Fruit fly (Drosophila melanogaster): ENCODE measurements around the gene CG7322.

- TF ChIP-seq CG15710 (tag; optimal IDR thresholded peaks at IDR 0.05) (no peak), CG34367 (tag; optimal IDR thresholded peaks at IDR 0.05) (no peak), CG32121 (GFP tag; IDR thresholded peaks at IDR 0.05) (no peak), CG13204 (GFP tag; optimal IDR thresholded peaks at IDR 0.05) (no peak), fd96Ca (GFP tag; IDR thresholded peaks at IDR 0.05) (no peak), CG4496 (GFP tag; IDR thresholded peaks at IDR 0.05) (no peak), CG9948 (tag; optimal IDR thresholded peaks at IDR 0.05) (no peak), gl (tag; optimal IDR thresholded peaks at IDR 0.05) (no peak)
These were observed 43.4 kb upstream of the CG7322 start for dm6 chrX:18900958-18901357.

Measured in whole organism, pupa.